Worm (Caenorhabditis elegans): ENCODE data around the gene T13C2.7.

Gene T13C2.7

ce11 chrII:6800104-6800711, 21.0 kb downstream of the T13C2.7 start, which contains the start of gene F31E8.4 (continued):
- TF ChIP-seq saeg-2 (GFP tag; IDR thresholded peaks at IDR 0.05) (no peak), hlh-30 (tag; optimal IDR thresholded peaks at IDR 0.05; ENCODE audit: insufficient read depth) (peak; percentile 24), zip-11 (GFP tag; IDR thresholded peaks at IDR 0.05) (no peak), jun-1 (tag; optimal IDR thresholded peaks at IDR 0.05) (no peak), tra-1 (GFP tag; IDR thresholded peaks at IDR 0.05) (0 out of 2 replicates have a peak, but pooled peaks have one; percentile 18), nhr-41 (GFP tag; IDR thresholded peaks at IDR 0.05) (no peak), ces-1 (GFP tag; optimal IDR thresholded peaks at IDR 0.05) (no peak), F10B5.3 (tag; optimal IDR thresholded peaks at IDR 0.05) (no peak), mes-2 (tag; optimal IDR thresholded peaks at IDR 0.05; ENCODE audit: poor library complexity, severe bottlenecking) (peak; percentile 42), pqm-1 (tag; optimal IDR thresholded peaks at IDR 0.05) (peak; percentile 81), spr-3 (GFP tag; optimal IDR thresholded peaks at IDR 0.05) (no peak), Y105C5A.15 (GFP tag; IDR thresholded peaks at IDR 0.05) (no peak), fkh-10 (GFP tag; optimal IDR thresholded peaks at IDR 0.05) (no peak), attf-4 (tag; optimal IDR thresholded peaks at IDR 0.05) (no peak), php-3 (GFP tag; IDR thresholded peaks at IDR 0.05) (peak; percentile 49; the same call in 1 of the 2 replicates), set-16 (GFP tag; IDR thresholded peaks at IDR 0.05) (no peak), zag-1 (tag; optimal IDR thresholded peaks at IDR 0.05) (no peak), aha-1 (tag) (no peak), nhr-77 (tag; optimal IDR thresholded peaks at IDR 0.05) (peak; percentile 53)

- TF ChIP-seq unc-62 (GFP tag; optimal IDR thresholded peaks at IDR 0.05 in 1 of 2) = peak in 1 of 2 experiments; percentile 70
- TF ChIP-seq unc-62 (tag; optimal IDR thresholded peaks at IDR 0.05) = no peak
- no peak for TF ChIP-seq dmd-9 (GFP tag; IDR thresholded peaks at IDR 0.05)
Observed at ce11 chrII:6801262-6801661, 22.1 kb downstream of the T13C2.7 start.

- TF ChIP-seq hlh-30 (tag; optimal IDR thresholded peaks at IDR 0.05; ENCODE audit: insufficient read depth) (no peak), zip-11 (GFP tag; IDR thresholded peaks at IDR 0.05) (no peak), F10B5.3 (tag; optimal IDR thresholded peaks at IDR 0.05) (no peak), Y5F2A.4 (GFP tag; optimal IDR thresholded peaks at IDR 0.05) (no peak), skn-1 (tag; optimal IDR thresholded peaks at IDR 0.05) (no peak), D1046.2 (GFP tag; IDR thresholded peaks at IDR 0.05) (no peak), lim-7 (GFP tag; IDR thresholded peaks at IDR 0.05) (no peak), F49E8.2 (tag; optimal IDR thresholded peaks at IDR 0.05; ENCODE audit: borderline replicate concordance) (no peak), nhr-102 (tag; optimal IDR thresholded peaks at IDR 0.05) (no peak), aly-2 (tag; optimal IDR thresholded peaks at IDR 0.05) (no peak), lin-1 (GFP tag; IDR thresholded peaks at IDR 0.05) (no peak)
Observed at ce11 chrII:6803024-6803423, 23.8 kb downstream of the T13C2.7 start, which contains the start of gene tab-1. Gene tab-1, plus strand, starts transcription at chrII:6803324.

- no peak for TF ChIP-seq ceh-62 (tag; optimal IDR thresholded peaks at IDR 0.05)
- TF ChIP-seq nhr-48 (tag; optimal IDR thresholded peaks at IDR 0.05) = no peak
- TF ChIP-seq Y5F2A.4 (GFP tag; optimal IDR thresholded peaks at IDR 0.05) = no peak
- TF ChIP-seq F37D6.2 (tag; optimal IDR thresholded peaks at IDR 0.05) = no peak
- TF ChIP-seq hlh-30 (tag; optimal IDR thresholded peaks at IDR 0.05; ENCODE audit: insufficient read depth) = no peak
- no peak for TF ChIP-seq vab-7 (GFP tag; IDR thresholded peaks at IDR 0.05)
- no peak for TF ChIP-seq lin-13 (GFP tag; optimal IDR thresholded peaks at IDR 0.05)
- no peak for TF ChIP-seq daf-8 (GFP tag; IDR thresholded peaks at IDR 0.05)
Observed at ce11 chrII:6807162-6807561, 28.0 kb downstream of the T13C2.7 start, which contains the start of gene F31E8.5. Gene F31E8.5, minus strand, starts transcription at chrII:6807262.

Data from whole organism, L4 larva.